Fruit fly (Drosophila melanogaster) whole organism, embryonic: ENCODE results near the gene CG43346.

Experiments used
- Atf-2 ChIP-seq: fragments of 200-800 bp; sonication (Bioruptor generic); optimal IDR thresholded peaks from 2 replicates; lab custom pipeline; 2016; ENCODE audit warnings: missing biosample characterization, missing genetic modification characterization
- Bgb ChIP-seq: fragments of 200-800 bp; sonication (Bioruptor generic); IDR thresholded peaks from 2 replicates; pipeline ENCODE4 v1.3.6; 2022; ENCODE audit warnings: missing biosample characterization, missing genetic modification characterization; ENCODE audit not compliant: partially characterized antibody
- CG11456 ChIP-seq: fragments of 200-800 bp; sonication (Bioruptor generic); IDR thresholded peaks from 3 replicates; pipeline ENCODE4 v1.3.6; 2022; ENCODE audit warnings: missing biosample characterization, missing genetic modification characterization
- CG12659 ChIP-seq: fragments of 200-800 bp; sonication (Bioruptor generic); optimal IDR thresholded peaks from 3 replicates; lab custom pipeline; 2017; ENCODE audit warnings: mild to moderate bottlenecking, missing biosample characterization, missing genetic modification reagents, missing genetic modification characterization
- CG13424 ChIP-seq: fragments of 200-800 bp; sonication (Bioruptor generic); optimal IDR thresholded peaks from 2 replicates; lab custom pipeline; 2019; ENCODE audit warnings: missing biosample characterization, mild to moderate bottlenecking, missing genetic modification characterization, moderate library complexity
- CG13894 ChIP-seq: fragments of 200-800 bp; sonication (Bioruptor generic); optimal IDR thresholded peaks from 3 replicates; lab custom pipeline; 2018; ENCODE audit warnings: missing biosample characterization, mild to moderate bottlenecking, missing genetic modification characterization, moderate library complexity
- CG16813 ChIP-seq: fragments of 200-800 bp; sonication (Bioruptor generic); IDR thresholded peaks from 3 replicates; pipeline ENCODE4 v1.3.6; 2022; ENCODE audit warnings: missing biosample characterization, missing genetic modification characterization; ENCODE audit not compliant: partially characterized antibody
- CG1792 ChIP-seq: fragments of 200-800 bp; sonication (Bioruptor generic); optimal IDR thresholded peaks from 2 replicates; lab custom pipeline; 2016; ENCODE audit warnings: missing biosample characterization, missing genetic modification characterization
- CG33213 ChIP-seq: fragments of 200-800 bp; sonication (Bioruptor generic); optimal IDR thresholded peaks from 3 replicates; lab custom pipeline; 2016; ENCODE audit warnings: missing biosample characterization, missing genetic modification characterization
- CG34224 ChIP-seq: fragments of 200-800 bp; sonication (Bioruptor generic); IDR thresholded peaks from 3 replicates; pipeline ENCODE4 v1.3.6; 2022; ENCODE audit warnings: missing biosample characterization, missing genetic modification characterization; ENCODE audit not compliant: partially characterized antibody
- CG4617 ChIP-seq: fragments of 200-800 bp; sonication (Bioruptor generic); optimal IDR thresholded peaks from 3 replicates; lab custom pipeline; 2016; ENCODE audit warnings: missing biosample characterization, missing genetic modification characterization, borderline replicate concordance
- CG4854 ChIP-seq: fragments of 200-800 bp; sonication (Bioruptor generic); optimal IDR thresholded peaks from 2 replicates; lab custom pipeline; 2016; ENCODE audit warnings: missing biosample characterization, missing genetic modification characterization, inconsistent platforms
- CG6175 ChIP-seq: fragments of 200-800 bp; sonication (Bioruptor generic); IDR thresholded peaks from 3 replicates; pipeline ENCODE4 v1.3.6; 2022; ENCODE audit warnings: missing biosample characterization, missing genetic modification characterization
- CG6765 ChIP-seq: fragments of 200-800 bp; sonication (Bioruptor generic); optimal IDR thresholded peaks from 3 replicates; lab custom pipeline; 2017; ENCODE audit warnings: missing biosample characterization, mild to moderate bottlenecking, missing genetic modification characterization
- CG9727 ChIP-seq: fragments of 200-800 bp; sonication (Bioruptor generic); optimal IDR thresholded peaks from 3 replicates; lab custom pipeline; 2017; ENCODE audit warnings: missing biosample characterization, mild to moderate bottlenecking, missing genetic modification characterization
- Dad ChIP-seq: fragments of 200-800 bp; sonication (Bioruptor generic); optimal IDR thresholded peaks from 3 replicates; lab custom pipeline; 2016; ENCODE audit warnings: missing biosample characterization, missing genetic modification characterization
- Dref ChIP-seq: fragments of 200-800 bp; sonication (Bioruptor generic); IDR thresholded peaks from 2 replicates; pipeline ENCODE4 v1.3.6; 2022; ENCODE audit warnings: missing biosample characterization, missing genetic modification characterization
- Drgx ChIP-seq: fragments of 200-800 bp; sonication (Bioruptor generic); IDR thresholded peaks from 2 replicates; pipeline ENCODE4 v1.3.6; 2022; ENCODE audit warnings: missing biosample characterization, missing genetic modification characterization
- E2f2 ChIP-seq: fragments of 200-800 bp; sonication (Bioruptor generic); IDR thresholded peaks from 2 replicates; pipeline ENCODE4 v1.3.6; 2022; ENCODE audit warnings: missing biosample characterization, missing genetic modification characterization
- Gug ChIP-seq: fragments of 200-800 bp; sonication (Bioruptor generic); IDR thresholded peaks from 4 replicates; pipeline ENCODE4 v1.3.6; 2022; ENCODE audit warnings: missing biosample characterization, missing genetic modification characterization
- HLH3B ChIP-seq: fragments of 200-800 bp; sonication (Bioruptor generic); IDR thresholded peaks from 2 replicates; pipeline ENCODE4 v1.3.6; 2022; ENCODE audit warnings: missing biosample characterization, missing genetic modification characterization
- Hr51 ChIP-seq, 2 experiments: fragments of 200-800 bp; sonication (Bioruptor generic); optimal IDR thresholded peaks; 2 replicates in 1 of 2; 3 replicates in 1 of 2; lab custom pipeline; 2016 to 2018; ENCODE audit warnings: missing biosample characterization in 2 of 2, missing genetic modification characterization in 2 of 2, mild to moderate bottlenecking in 1 of 2, moderate library complexity in 1 of 2
- MBD-R2 ChIP-seq: fragments of 200-800 bp; sonication (Bioruptor generic); IDR thresholded peaks from 2 replicates; pipeline ENCODE4 v1.3.6; 2022; ENCODE audit warnings: missing biosample characterization, missing genetic modification characterization
- MESR4 ChIP-seq: fragments of 200-800 bp; sonication (Bioruptor generic); optimal IDR thresholded peaks from 2 replicates; lab custom pipeline; 2018; ENCODE audit warnings: missing biosample characterization, mild to moderate bottlenecking, missing genetic modification characterization, moderate library complexity
- Med ChIP-seq: fragments of 200-800 bp; sonication (Bioruptor generic); peaks from one replicate; lab custom pipeline; 2016; ENCODE audit warnings: missing biosample characterization, missing genetic modification characterization, mild to moderate bottlenecking, inconsistent platforms, moderate library complexity
- NK7.1 ChIP-seq: fragments of 200-800 bp; sonication (Bioruptor generic); optimal IDR thresholded peaks from 3 replicates; lab custom pipeline; 2016; ENCODE audit warnings: missing biosample characterization, missing genetic modification characterization
- Opbp ChIP-seq: fragments of 200-800 bp; sonication (Bioruptor generic); IDR thresholded peaks from 3 replicates; pipeline ENCODE4 v1.3.6; 2022; ENCODE audit warnings: missing biosample characterization, missing genetic modification characterization; ENCODE audit not compliant: partially characterized antibody
- Rfx ChIP-seq: fragments of 200-800 bp; sonication (Bioruptor generic); IDR thresholded peaks from 2 replicates; pipeline ENCODE4 v1.3.6; 2022; ENCODE audit warnings: missing biosample characterization, missing genetic modification characterization
- Sry-δ ChIP-seq: fragments of 200-800 bp; sonication (Bioruptor generic); optimal IDR thresholded peaks from 2 replicates; lab custom pipeline; 2016; ENCODE audit warnings: missing biosample characterization, missing genetic modification characterization
- amos ChIP-seq: fragments of 200-800 bp; sonication (Bioruptor generic); IDR thresholded peaks from 2 replicates; pipeline ENCODE4 v1.3.6; 2022; ENCODE audit warnings: missing biosample characterization, missing genetic modification characterization; ENCODE audit not compliant: partially characterized antibody
- ato ChIP-seq: fragments of 200-800 bp; sonication (Bioruptor generic); IDR thresholded peaks from 2 replicates; pipeline ENCODE4 v1.3.6; 2022; ENCODE audit warnings: missing biosample characterization, missing genetic modification characterization; ENCODE audit not compliant: partially characterized antibody
- bbx ChIP-seq: fragments of 200-800 bp; sonication (Bioruptor generic); IDR thresholded peaks from 2 replicates; pipeline ENCODE4 v1.3.6; 2022; ENCODE audit warnings: missing biosample characterization, missing genetic modification characterization; ENCODE audit not compliant: partially characterized antibody
- chm ChIP-seq: fragments of 200-800 bp; sonication (Bioruptor generic); IDR thresholded peaks from 2 replicates; pipeline ENCODE4 v1.3.6; 2022; ENCODE audit warnings: missing biosample characterization, missing genetic modification characterization
- ci ChIP-seq: fragments of 200-800 bp; sonication (Bioruptor generic); IDR thresholded peaks from 3 replicates; pipeline ENCODE4 v1.3.6; 2022; ENCODE audit warnings: missing biosample characterization, missing genetic modification characterization
- hbn ChIP-seq: fragments of 200-800 bp; sonication (Bioruptor generic); IDR thresholded peaks from 2 replicates; pipeline ENCODE4 v1.3.6; 2022; ENCODE audit warnings: missing biosample characterization, missing genetic modification characterization; ENCODE audit not compliant: partially characterized antibody
- insv ChIP-seq, 2 experiments: fragments of 200-800 bp; sonication (Bioruptor generic); optimal IDR thresholded peaks; 3 replicates each; lab custom pipeline; 2016 to 2018; ENCODE audit warnings: missing biosample characterization in 2 of 2, missing genetic modification characterization in 2 of 2
- ken ChIP-seq: fragments of 200-800 bp; sonication (Bioruptor generic); IDR thresholded peaks from 3 replicates; pipeline ENCODE4 v1.3.6; 2022; ENCODE audit warnings: missing biosample characterization, missing genetic modification characterization
- knrl ChIP-seq: fragments of 200-800 bp; sonication (Bioruptor generic); IDR thresholded peaks from 3 replicates; pipeline ENCODE4 v1.3.6; 2022; ENCODE audit warnings: missing biosample characterization, missing genetic modification characterization; ENCODE audit not compliant: partially characterized antibody
- nerfin-2 ChIP-seq: fragments of 200-800 bp; sonication (Bioruptor generic); IDR thresholded peaks from 2 replicates; pipeline ENCODE4 v1.3.6; 2022; ENCODE audit warnings: missing biosample characterization, missing genetic modification characterization; ENCODE audit not compliant: partially characterized antibody
- otp ChIP-seq: fragments of 200-800 bp; sonication (Bioruptor generic); IDR thresholded peaks from 3 replicates; pipeline ENCODE4, ENCODE4 v1.3.6; 2022; ENCODE audit warnings: missing biosample characterization, missing genetic modification characterization
- pzg ChIP-seq: fragments of 200-800 bp; sonication (Bioruptor generic); optimal IDR thresholded peaks from 3 replicates; lab custom pipeline; 2018; ENCODE audit warnings: missing biosample characterization, mild to moderate bottlenecking, missing genetic modification characterization, moderate library complexity
- slbo ChIP-seq: fragments of 200-800 bp; sonication (Bioruptor generic); IDR thresholded peaks from 2 replicates; pipeline ENCODE4 v1.3.6; 2022; ENCODE audit warnings: missing biosample characterization, missing genetic modification characterization
- sna ChIP-seq: fragments of 200-800 bp; sonication (Bioruptor generic); IDR thresholded peaks from 2 replicates; pipeline ENCODE4 v1.3.6; 2022; ENCODE audit warnings: missing biosample characterization, missing genetic modification characterization; ENCODE audit not compliant: partially characterized antibody
- sob ChIP-seq: fragments of 200-800 bp; sonication (Bioruptor generic); IDR thresholded peaks from 2 replicates; pipeline ENCODE4 v1.3.6; 2022; ENCODE audit warnings: missing biosample characterization, missing genetic modification characterization
- toy ChIP-seq: fragments of 200-800 bp; sonication (Bioruptor generic); IDR thresholded peaks from 2 replicates; pipeline ENCODE4 v1.3.6; 2022; ENCODE audit warnings: missing biosample characterization, missing genetic modification characterization
- vnd ChIP-seq: fragments of 200-800 bp; sonication (Bioruptor generic); IDR thresholded peaks from 3 replicates; pipeline ENCODE4 v1.3.6; 2022; ENCODE audit warnings: missing biosample characterization, missing genetic modification characterization; ENCODE audit not compliant: partially characterized antibody

The CG43346 gene

DNA sequence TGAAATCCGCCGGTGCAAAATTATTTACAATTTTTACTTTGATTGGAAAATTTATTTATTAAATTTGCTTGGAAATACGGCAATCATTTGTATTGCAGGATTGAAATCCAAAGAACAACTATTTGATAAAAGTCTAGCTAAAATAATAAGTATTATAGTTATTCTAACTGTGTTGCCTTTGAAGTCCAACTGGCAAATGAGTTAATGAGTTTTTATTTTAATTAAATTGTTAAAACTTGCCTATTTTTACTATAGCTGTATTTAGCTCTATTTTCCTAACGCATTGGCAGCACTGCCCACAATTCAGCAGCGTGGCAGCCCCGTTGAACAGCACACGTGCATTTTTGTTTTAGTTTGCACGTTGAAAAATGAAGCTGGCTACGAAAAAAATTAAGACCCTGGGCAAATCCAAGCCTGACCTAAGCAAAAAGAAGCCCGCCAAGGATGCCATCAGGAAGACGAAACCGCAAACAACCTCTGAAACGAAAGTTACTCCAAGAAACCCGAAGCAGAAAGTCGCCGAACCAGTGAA, 5.0 kb downstream of the CG43346 start, which contains the start of gene Noc2 (continued):
- no peak for TF ChIP-seq nerfin-2
- peak; percentile 64 for TF ChIP-seq CG13424 (tag; lab: Kevin White, UChicago)
- peak in 1 of 2 experiments; percentile 43 for TF ChIP-seq Hr51 (GFP tag; optimal IDR thresholded peaks at IDR 0.05; lab: Kevin White, UChicago)
- no peak for TF ChIP-seq Atf-2 (GFP tag; lab: Kevin White, UChicago)

DNA sequence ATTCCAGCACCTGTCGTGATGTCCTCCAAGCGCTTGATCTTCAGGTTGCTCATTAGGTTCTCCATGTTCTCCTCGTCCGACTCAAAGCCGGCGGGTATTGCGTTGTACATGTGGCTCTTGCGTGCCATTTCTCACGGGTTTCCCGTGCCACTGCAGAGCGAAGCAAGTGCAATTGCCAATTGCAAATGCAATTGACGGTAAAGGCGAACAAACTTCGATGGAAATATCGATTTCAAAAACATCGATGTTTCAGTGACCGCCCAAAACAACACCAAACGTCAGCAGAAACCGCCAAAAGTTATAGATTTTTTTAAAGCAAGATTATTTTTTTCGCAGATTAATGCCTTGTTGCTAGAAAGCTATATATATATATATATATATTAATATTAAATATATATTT, 5.5 kb downstream of the CG43346 start, which contains the start of gene Nbr:
Gene Nbr (minus strand): TSS at position 209 of the 400 bp plus-strand sequence.
- peak; percentile 43; the same call in 1 of the 3 replicates for TF ChIP-seq CG34224 (GFP tag; lab: Robert Waterston, UW)
- TF ChIP-seq CG9727 (GFP tag; lab: Kevin White, UChicago), result no peak
- TF ChIP-seq Sry-δ (GFP tag; lab: Kevin White, UChicago), result peak; percentile 58
- TF ChIP-seq CG13894 (tag; lab: Kevin White, UChicago), result no peak
- TF ChIP-seq CG1792 (GFP tag; lab: Kevin White, UChicago), result no peak
- 0 out of 2 replicates have a peak, but pooled peaks have one; percentile 38 for TF ChIP-seq E2f2 (GFP tag; lab: Robert Waterston, UW)
- TF ChIP-seq CG6765 (GFP tag; lab: Kevin White, UChicago), result no peak
- peak; percentile 54; the same call in 2 of the 3 replicates for TF ChIP-seq CG16813 (GFP tag; lab: Robert Waterston, UW)
- TF ChIP-seq ato (GFP tag; lab: Robert Waterston, UW), result peak; percentile 33; the same call in 1 of the 2 replicates
- no peak for TF ChIP-seq CG4854
- peak; percentile 39 for TF ChIP-seq Rfx
- peak; percentile 57 for TF ChIP-seq hbn (GFP tag; lab: Robert Waterston, UW)
- 0 out of 3 replicates have a peak, but pooled peaks have one; percentile 40 for TF ChIP-seq ken (GFP tag; lab: Robert Waterston, UW)
- 0 out of 3 replicates have a peak, but pooled peaks have one; percentile 16 for TF ChIP-seq otp (GFP tag; lab: Robert Waterston, UW)
- TF ChIP-seq Bgb, result peak; percentile 52
- peak; percentile 72 for TF ChIP-seq Dref (GFP tag; lab: Robert Waterston, UW)
- 0 out of 3 replicates have a peak, but pooled peaks have one; percentile 24 for TF ChIP-seq ci (GFP tag; lab: Robert Waterston, UW)
- TF ChIP-seq chm (GFP tag; lab: Robert Waterston, UW), result no peak
- peak; percentile 67 for TF ChIP-seq bbx (GFP tag; lab: Robert Waterston, UW)
- 0 out of 3 replicates have a peak, but pooled peaks have one; percentile 19 for TF ChIP-seq vnd (GFP tag; lab: Robert Waterston, UW)
- TF ChIP-seq Drgx (GFP tag; lab: Robert Waterston, UW), result no peak
- TF ChIP-seq CG12659 (GFP tag; lab: Kevin White, UChicago), result peak; percentile 17
- no peak for TF ChIP-seq Dad
- peak; percentile 16; the same call in 1 of the 3 replicates for TF ChIP-seq CG11456 (GFP tag; lab: Robert Waterston, UW)
- peak; percentile 72 for TF ChIP-seq Med
- no peak for TF ChIP-seq toy (GFP tag; lab: Robert Waterston, UW)
- TF ChIP-seq CG4617, result peak; percentile 27
- TF ChIP-seq insv (GFP tag; optimal IDR thresholded peaks at IDR 0.05; lab: Kevin White, UChicago), result peak in 1 of 2 experiments; percentile 15
- TF ChIP-seq Gug (GFP tag; lab: Robert Waterston, UW), result peak; percentile 51; the same call in 2 of the 4 replicates
- peak; percentile 62 for TF ChIP-seq amos
- peak; percentile 12 for TF ChIP-seq pzg (GFP tag; lab: Kevin White, UChicago)
- TF ChIP-seq knrl (GFP tag; lab: Robert Waterston, UW), result peak; percentile 33; the same call in 2 of the 3 replicates
- TF ChIP-seq CG33213, result no peak
- TF ChIP-seq sob (GFP tag; lab: Robert Waterston, UW), result peak; percentile 11; the same call in 1 of the 2 replicates
- TF ChIP-seq CG6175 (GFP tag; lab: Robert Waterston, UW), result no peak
- peak; percentile 31; the same call in 1 of the 3 replicates for TF ChIP-seq Opbp (GFP tag; lab: Robert Waterston, UW)
- peak; percentile 54 for TF ChIP-seq sna (GFP tag; lab: Robert Waterston, UW)
- no peak for TF ChIP-seq NK7.1 (GFP tag; lab: Kevin White, UChicago)
- TF ChIP-seq MBD-R2 (GFP tag; lab: Robert Waterston, UW), result peak; percentile 71
- TF ChIP-seq MESR4 (GFP tag; lab: Kevin White, UChicago), result peak; percentile 87
- peak; percentile 54 for TF ChIP-seq slbo (GFP tag; lab: Robert Waterston, UW)
- TF ChIP-seq HLH3B (GFP tag; lab: Robert Waterston, UW), result 0 out of 2 replicates have a peak, but pooled peaks have one; percentile 4
